Worm (Caenorhabditis elegans) whole organism, late embryonic: ENCODE measurements around the gene Y46G5A.38.

ENCODE experiments used
- ama-1 ChIP-seq: fragments of 150-350 bp; optimal IDR thresholded peaks from 2 replicates; lab custom pipeline; 2014
- ceh-30 ChIP-seq: fragments of 150-350 bp; optimal IDR thresholded peaks from 2 replicates; lab custom pipeline; 2014; ENCODE audit warnings: missing biosample characterization, missing genetic modification characterization
- fax-1 ChIP-seq: sonication (generic microtip); optimal IDR thresholded peaks from 2 replicates; lab custom pipeline; 2016; ENCODE audit warnings: missing genotype, missing genetic modification characterization, missing compliant biosample characterization
- hlh-13 ChIP-seq: fragments of 200-800 bp; sonication (Bioruptor generic); optimal IDR thresholded peaks from 2 replicates; lab custom pipeline; 2018; ENCODE audit warnings: mild to moderate bottlenecking, missing genetic modification characterization, missing compliant biosample characterization
- mec-3 ChIP-seq: sonication (generic microtip); optimal IDR thresholded peaks from 2 replicates; lab custom pipeline; 2016; ENCODE audit warnings: borderline replicate concordance, missing genetic modification characterization, missing compliant biosample characterization
- sox-4 ChIP-seq: sonication (generic microtip); optimal IDR thresholded peaks from 2 replicates; lab custom pipeline; 2017; ENCODE audit warnings: mild to moderate bottlenecking, missing genetic modification characterization, inconsistent platforms, missing compliant biosample characterization

- TF ChIP-seq sox-4 (tag; lab: Kevin White, UChicago) (no peak), ama-1 (lab: Kevin White, UChicago) (no peak), fax-1 (tag; lab: Kevin White, UChicago) (no peak), hlh-13 (GFP tag; lab: Kevin White, UChicago) (no peak), ceh-30 (no peak), mec-3 (no peak)
Measured at ce11 chrII:12816412-12817146, 10.3 kb upstream of the Y46G5A.38 start, which contains the start of gene acl-7.
